Fruit fly (Drosophila melanogaster) whole organism, embryonic: ENCODE results near the gene CG6785.

Experiments used
- B-H2 ChIP-seq: fragments of 200-800 bp; sonication (Bioruptor generic); optimal IDR thresholded peaks from 2 replicates; lab custom pipeline; 2018; ENCODE audit warnings: missing biosample characterization, mild to moderate bottlenecking, missing genetic modification characterization
- Bdp1 ChIP-seq: fragments of 200-800 bp; sonication (Bioruptor generic); optimal IDR thresholded peaks from 3 replicates; lab custom pipeline; 2016; ENCODE audit warnings: missing biosample characterization, missing genetic modification characterization
- CG10462 ChIP-seq: fragments of 200-800 bp; sonication (Bioruptor generic); optimal IDR thresholded peaks from 2 replicates; lab custom pipeline; 2016; ENCODE audit warnings: missing biosample characterization, missing genetic modification characterization
- CG11093 ChIP-seq: fragments of 200-800 bp; sonication (Bioruptor generic); IDR thresholded peaks from 3 replicates; pipeline ENCODE4 v1.3.6; 2022; ENCODE audit warnings: missing biosample characterization, missing genetic modification characterization
- CG12299 ChIP-seq: fragments of 200-800 bp; sonication (Bioruptor generic); optimal IDR thresholded peaks from 2 replicates; lab custom pipeline; 2018; ENCODE audit warnings: missing biosample characterization, mild to moderate bottlenecking, missing genetic modification characterization
- CG13296 ChIP-seq: fragments of 200-800 bp; sonication (Bioruptor generic); optimal IDR thresholded peaks from 3 replicates; lab custom pipeline; 2018; ENCODE audit warnings: missing biosample characterization, mild to moderate bottlenecking, missing genetic modification characterization
- CG15479 ChIP-seq: fragments of 200-800 bp; sonication (Bioruptor generic); optimal IDR thresholded peaks from 3 replicates; lab custom pipeline; 2019; ENCODE audit warnings: missing biosample characterization, mild to moderate bottlenecking, missing genetic modification characterization, moderate library complexity
- CG16863 ChIP-seq: fragments of 200-800 bp; sonication (Bioruptor generic); optimal IDR thresholded peaks from 3 replicates; lab custom pipeline; 2016; ENCODE audit warnings: missing biosample characterization, missing genetic modification characterization
- CG2116 ChIP-seq: fragments of 200-800 bp; sonication (Bioruptor generic); optimal IDR thresholded peaks from 3 replicates; lab custom pipeline; 2018; ENCODE audit warnings: missing biosample characterization, mild to moderate bottlenecking, missing genetic modification characterization
- CG34376 ChIP-seq: fragments of 200-800 bp; sonication (Bioruptor generic); optimal IDR thresholded peaks from 2 replicates; lab custom pipeline; 2018; ENCODE audit warnings: missing biosample characterization, mild to moderate bottlenecking, missing genetic modification characterization
- CG34422 ChIP-seq: fragments of 200-800 bp; sonication (Bioruptor generic); IDR thresholded peaks from 3 replicates; pipeline ENCODE4 v1.3.6; 2022; ENCODE audit warnings: missing biosample characterization, missing genetic modification characterization
- CG4360 ChIP-seq: fragments of 200-800 bp; sonication (Bioruptor generic); IDR thresholded peaks from 2 replicates; pipeline ENCODE4 v1.3.6; 2022; ENCODE audit warnings: missing biosample characterization, missing genetic modification characterization
- CG43689 ChIP-seq: fragments of 200-800 bp; sonication (Bioruptor generic); IDR thresholded peaks from 2 replicates; pipeline ENCODE4 v1.3.6; 2022; ENCODE audit warnings: missing biosample characterization, missing genetic modification characterization
- CG5180 ChIP-seq: fragments of 200-800 bp; sonication (Bioruptor generic); optimal IDR thresholded peaks from 3 replicates; lab custom pipeline; 2017; ENCODE audit warnings: missing biosample characterization, missing genetic modification characterization, mild to moderate bottlenecking, moderate library complexity, missing genetic modification reagents
- CG6689 ChIP-seq: fragments of 200-800 bp; sonication (Bioruptor generic); IDR thresholded peaks from 2 replicates; pipeline ENCODE4 v1.3.6; 2022; ENCODE audit warnings: missing biosample characterization, missing genetic modification characterization
- CG7271 ChIP-seq: fragments of 200-800 bp; sonication (Bioruptor generic); optimal IDR thresholded peaks from 2 replicates; lab custom pipeline; 2018; ENCODE audit warnings: missing biosample characterization, mild to moderate bottlenecking, missing genetic modification characterization, moderate library complexity
- CG7556 ChIP-seq: fragments of 200-800 bp; sonication (Bioruptor generic); optimal IDR thresholded peaks from 2 replicates; lab custom pipeline; 2017; ENCODE audit warnings: missing biosample characterization, mild to moderate bottlenecking, missing genetic modification characterization
- CG8388 ChIP-seq: fragments of 200-800 bp; sonication (Bioruptor generic); optimal IDR thresholded peaks from 2 replicates; lab custom pipeline; 2019; ENCODE audit warnings: missing biosample characterization, mild to moderate bottlenecking, missing genetic modification characterization, moderate library complexity
- CG9437 ChIP-seq: fragments of 200-800 bp; sonication (Bioruptor generic); optimal IDR thresholded peaks from 2 replicates; lab custom pipeline; 2018; ENCODE audit warnings: missing biosample characterization, mild to moderate bottlenecking, missing genetic modification characterization
- CkIIα-i1 ChIP-seq: fragments of 200-800 bp; sonication (Bioruptor generic); IDR thresholded peaks from 2 replicates; pipeline ENCODE4 v1.3.6; 2022; ENCODE audit warnings: missing biosample characterization, missing genetic modification characterization
- Deaf1 ChIP-seq: fragments of 200-800 bp; optimal IDR thresholded peaks from 3 replicates; lab custom pipeline; 2019; ENCODE audit warnings: missing biosample characterization, mild to moderate bottlenecking, missing genetic modification characterization, moderate library complexity
- Dip2 ChIP-seq: fragments of 200-800 bp; sonication (Bioruptor generic); IDR thresholded peaks from 2 replicates; pipeline ENCODE4 v1.3.6; 2022; ENCODE audit warnings: missing biosample characterization, missing genetic modification characterization
- Gsc ChIP-seq: fragments of 200-800 bp; sonication (Bioruptor generic); IDR thresholded peaks from 2 replicates; pipeline ENCODE4 v1.3.6; 2022; ENCODE audit warnings: missing biosample characterization, missing genetic modification characterization
- HmgZ ChIP-seq: fragments of 200-800 bp; sonication (Bioruptor generic); optimal IDR thresholded peaks from 2 replicates; lab custom pipeline; 2018; ENCODE audit warnings: missing biosample characterization, mild to moderate bottlenecking, missing genetic modification characterization
- Hr51 ChIP-seq, 2 experiments: fragments of 200-800 bp; sonication (Bioruptor generic); optimal IDR thresholded peaks; 2 replicates in 1 of 2; 3 replicates in 1 of 2; lab custom pipeline; 2016 to 2018; ENCODE audit warnings: missing biosample characterization in 2 of 2, missing genetic modification characterization in 2 of 2, mild to moderate bottlenecking in 1 of 2, moderate library complexity in 1 of 2
- Kr ChIP-seq: fragments of 200-800 bp; sonication (Bioruptor generic); optimal IDR thresholded peaks from 2 replicates; lab custom pipeline; 2017; ENCODE audit warnings: missing biosample characterization, mild to moderate bottlenecking, missing genetic modification characterization
- Lpt ChIP-seq: fragments of >200 bp; optimal IDR thresholded peaks from 2 replicates; lab custom pipeline; 2018; ENCODE audit warnings: missing biosample characterization, missing genetic modification characterization
- NC2β ChIP-seq: fragments of 200-800 bp; sonication (Bioruptor generic); optimal IDR thresholded peaks from 2 replicates; lab custom pipeline; 2016; ENCODE audit warnings: missing biosample characterization, missing genetic modification characterization
- Opbp ChIP-seq: fragments of 200-800 bp; sonication (Bioruptor generic); IDR thresholded peaks from 3 replicates; pipeline ENCODE4 v1.3.6; 2022; ENCODE audit warnings: missing biosample characterization, missing genetic modification characterization; ENCODE audit not compliant: partially characterized antibody
- Sox100B ChIP-seq: fragments of 200-800 bp; sonication (Bioruptor generic); optimal IDR thresholded peaks from 3 replicates; lab custom pipeline; 2018; ENCODE audit warnings: missing biosample characterization, mild to moderate bottlenecking, missing genetic modification characterization
- Sry-β ChIP-seq: fragments of 200-800 bp; sonication (Bioruptor generic); optimal IDR thresholded peaks from 2 replicates; lab custom pipeline; 2018; ENCODE audit warnings: missing biosample characterization, mild to moderate bottlenecking, missing genetic modification characterization, moderate library complexity
- ash1 ChIP-seq: fragments of 200-800 bp; sonication (Bioruptor generic); optimal IDR thresholded peaks from 2 replicates; lab custom pipeline; 2018; ENCODE audit warnings: missing biosample characterization, mild to moderate bottlenecking, missing genetic modification characterization
- bigmax ChIP-seq: fragments of 200-800 bp; sonication (Bioruptor generic); optimal IDR thresholded peaks from 2 replicates; lab custom pipeline; 2018; ENCODE audit warnings: missing biosample characterization, mild to moderate bottlenecking, missing genetic modification characterization
- bowl ChIP-seq: fragments of 200-800 bp; sonication (Bioruptor generic); IDR thresholded peaks from 2 replicates; pipeline ENCODE4 v1.3.6; 2022; ENCODE audit warnings: missing biosample characterization, missing genetic modification characterization
- crol ChIP-seq: fragments of 200-800 bp; sonication (Bioruptor generic); IDR thresholded peaks from 2 replicates; pipeline ENCODE4 v1.3.6; 2022; ENCODE audit warnings: missing biosample characterization, missing genetic modification characterization
- en ChIP-seq: fragments of 200-800 bp; sonication (Bioruptor generic); optimal IDR thresholded peaks from 2 replicates; lab custom pipeline; 2016; ENCODE audit warnings: missing biosample characterization, missing genetic modification characterization
- exex ChIP-seq: fragments of 200-800 bp; sonication (Bioruptor generic); optimal IDR thresholded peaks from 4 replicates; lab custom pipeline; 2018; ENCODE audit warnings: missing biosample characterization, mild to moderate bottlenecking, missing genetic modification characterization, moderate library complexity
- fd102C ChIP-seq: fragments of 200-800 bp; sonication (Bioruptor generic); optimal IDR thresholded peaks from 2 replicates; lab custom pipeline; 2018; ENCODE audit warnings: missing biosample characterization, mild to moderate bottlenecking, missing genetic modification characterization, moderate library complexity
- fd96Cb ChIP-seq: fragments of 200-800 bp; sonication (Bioruptor generic); optimal IDR thresholded peaks from 2 replicates; lab custom pipeline; 2018; ENCODE audit warnings: missing biosample characterization, mild to moderate bottlenecking, missing genetic modification characterization, moderate library complexity
- fu2 ChIP-seq: fragments of 200-800 bp; sonication (Bioruptor generic); optimal IDR thresholded peaks from 2 replicates; lab custom pipeline; 2016; ENCODE audit warnings: missing biosample characterization, missing genetic modification characterization
- kay ChIP-seq: fragments of 200-800 bp; sonication (Bioruptor generic); optimal IDR thresholded peaks from 2 replicates; lab custom pipeline; 2016; ENCODE audit warnings: missing biosample characterization, missing genetic modification characterization
- klu ChIP-seq: fragments of 200-800 bp; sonication (Bioruptor generic); IDR thresholded peaks from 2 replicates; pipeline ENCODE4 v1.3.6; 2022; ENCODE audit warnings: missing biosample characterization, missing genetic modification characterization
- maf-S ChIP-seq: fragments of 200-800 bp; sonication (Bioruptor generic); optimal IDR thresholded peaks from 2 replicates; lab custom pipeline; 2016; ENCODE audit warnings: missing biosample characterization, missing genetic modification characterization
- mirr ChIP-seq: fragments of 200-800 bp; sonication (Bioruptor generic); optimal IDR thresholded peaks from 3 replicates; lab custom pipeline; 2018; ENCODE audit warnings: missing biosample characterization, mild to moderate bottlenecking, missing genetic modification characterization
- shn ChIP-seq: fragments of 200-800 bp; sonication (Bioruptor generic); optimal IDR thresholded peaks from 3 replicates; lab custom pipeline; 2016; ENCODE audit warnings: missing biosample characterization, missing genetic modification characterization
- sim ChIP-seq: fragments of 200-800 bp; sonication (Bioruptor generic); IDR thresholded peaks from 2 replicates; pipeline ENCODE4 v1.3.6; 2022; ENCODE audit warnings: missing biosample characterization, missing genetic modification characterization
- sqz ChIP-seq: fragments of 200-800 bp; sonication (Bioruptor generic); optimal IDR thresholded peaks from 3 replicates; lab custom pipeline; 2018; ENCODE audit warnings: missing biosample characterization, mild to moderate bottlenecking, missing genetic modification characterization
- tgo ChIP-seq: fragments of 200-800 bp; sonication (Bioruptor generic); IDR thresholded peaks from 3 replicates; pipeline ENCODE4 v1.3.6; 2022; ENCODE audit warnings: missing biosample characterization, missing genetic modification characterization
- wdn ChIP-seq: fragments of 200-800 bp; sonication (Bioruptor generic); IDR thresholded peaks from 2 replicates; pipeline ENCODE4 v1.3.6; 2022; ENCODE audit warnings: missing biosample characterization, missing genetic modification characterization
- zen ChIP-seq: fragments of 200-800 bp; sonication (Bioruptor generic); optimal IDR thresholded peaks from 3 replicates; lab custom pipeline; 2018; ENCODE audit warnings: missing biosample characterization, mild to moderate bottlenecking, missing genetic modification characterization, moderate library complexity

The CG6785 gene

DNA sequence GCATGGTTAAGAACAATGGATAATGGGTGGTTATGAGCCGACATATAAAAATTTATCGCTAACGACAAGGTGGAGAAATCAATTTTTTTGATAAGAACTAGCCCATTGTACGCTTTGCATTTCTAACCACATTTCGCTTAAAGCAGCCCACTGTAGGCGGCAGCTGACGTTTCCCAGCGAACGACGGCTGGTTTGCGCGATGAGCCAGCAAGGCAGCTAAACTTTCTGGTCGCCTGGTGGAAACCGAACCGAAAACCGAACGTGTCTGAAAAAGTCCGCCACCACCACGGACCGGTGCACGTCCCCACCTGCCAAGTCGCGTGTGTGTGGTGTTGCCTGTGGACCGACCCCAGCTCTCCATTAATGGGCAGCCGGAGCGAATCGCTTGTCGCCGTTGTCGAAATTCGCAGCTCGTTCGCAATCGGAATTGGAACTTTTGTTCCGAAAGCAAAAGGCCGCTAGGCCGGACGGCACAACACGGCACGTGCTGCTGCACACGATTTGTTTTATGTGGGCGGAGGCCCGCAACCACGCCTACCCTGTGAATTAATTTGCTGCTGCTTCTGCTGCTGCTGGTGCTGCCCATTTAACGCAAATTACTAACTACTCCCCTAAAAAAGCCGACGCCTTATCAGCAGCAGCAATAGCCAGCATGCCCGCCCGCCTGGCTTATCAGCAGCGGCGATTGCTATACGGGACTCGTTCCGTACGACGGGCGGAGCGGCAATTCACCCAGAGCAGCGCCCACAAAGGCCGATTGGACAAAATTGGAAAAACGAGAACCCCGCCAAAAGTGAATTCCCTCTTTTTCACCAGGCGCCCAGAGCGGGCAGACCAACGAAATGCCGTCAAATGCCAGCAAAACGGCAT lies 41.8 kb downstream of the CG6785 start:
- TF ChIP-seq CG16863 (no peak), CG4360 (GFP tag; lab: Robert Waterston, UW) (no peak), CG34376 (peak; percentile 97), en (no peak), NC2β (GFP tag; lab: Kevin White, UChicago) (no peak), CG11093 (GFP tag; lab: Robert Waterston, UW) (no peak), Sox100B (GFP tag; lab: Kevin White, UChicago) (peak; percentile 24), CG2116 (GFP tag; lab: Kevin White, UChicago) (no peak), CG12299 (tag; lab: Kevin White, UChicago) (peak; percentile 27), tgo (GFP tag; lab: Robert Waterston, UW) (no peak), CG43689 (GFP tag; lab: Robert Waterston, UW) (no peak), sqz (GFP tag; lab: Kevin White, UChicago) (peak; percentile 30), fd96Cb (tag; lab: Kevin White, UChicago) (peak; percentile 18), exex (peak; percentile 93), ash1 (GFP tag; lab: Kevin White, UChicago) (no peak), bowl (GFP tag; lab: Robert Waterston, UW) (no peak), kay (no peak), Hr51 (GFP tag; optimal IDR thresholded peaks at IDR 0.05; lab: Kevin White, UChicago) (peak in 1 of 2 experiments; percentile 51), fu2 (no peak), CG13296 (GFP tag; lab: Kevin White, UChicago) (peak; percentile 39), maf-S (GFP tag; lab: Kevin White, UChicago) (no peak), HmgZ (tag; lab: Kevin White, UChicago) (no peak), Deaf1 (tag; lab: Kevin White, UChicago) (peak; percentile 94), Sry-β (GFP tag; lab: Kevin White, UChicago) (no peak), Lpt (GFP tag; lab: Kevin White, UChicago) (no peak), CG15479 (GFP tag; lab: Kevin White, UChicago) (peak; percentile 93), CG9437 (GFP tag; lab: Kevin White, UChicago) (peak; percentile 32), CG6689 (no peak), sim (GFP tag; lab: Robert Waterston, UW) (no peak), CG7556 (GFP tag; lab: Kevin White, UChicago) (peak; percentile 3), CG5180 (peak; percentile 91), CkIIα-i1 (GFP tag; lab: Robert Waterston, UW) (no peak), CG7271 (no peak), CG10462 (peak; percentile 4), zen (tag; lab: Kevin White, UChicago) (no peak), mirr (GFP tag; lab: Kevin White, UChicago) (peak; percentile 82), Kr (GFP tag; lab: Kevin White, UChicago) (peak; percentile 13), Gsc (GFP tag; lab: Robert Waterston, UW) (no peak), fd102C (GFP tag; lab: Kevin White, UChicago) (no peak), shn (GFP tag; lab: Kevin White, UChicago) (no peak), crol (no peak), bigmax (GFP tag; lab: Kevin White, UChicago) (no peak), Dip2 (GFP tag; lab: Robert Waterston, UW) (no peak), CG8388 (peak; percentile 25), klu (GFP tag; lab: Robert Waterston, UW) (no peak), wdn (no peak), B-H2 (GFP tag; lab: Kevin White, UChicago) (peak; percentile 6), CG34422 (GFP tag; lab: Robert Waterston, UW) (no peak), Bdp1 (no peak), Opbp (GFP tag; lab: Robert Waterston, UW) (no peak)
